Fruit fly (Drosophila melanogaster): ENCODE measurements around the gene CG42853.

The CG42853 gene

dm6 chr3L:18121889-18122288 is at the start of gene CG42853:
Gene CG42853 (minus strand): TSS chr3L:18121989.
- TF ChIP-seq CTCF (optimal IDR thresholded peaks at IDR 0.05) (no peak), CG8478 (optimal IDR thresholded peaks at IDR 0.05) (no peak)

- TF ChIP-seq CTCF (optimal IDR thresholded peaks at IDR 0.05) = no peak
- no peak for TF ChIP-seq CG8478 (optimal IDR thresholded peaks at IDR 0.05)
These were observed 49.3 kb upstream of the CG42853 start for dm6 chr3L:18171093-18171492.

DNA sequence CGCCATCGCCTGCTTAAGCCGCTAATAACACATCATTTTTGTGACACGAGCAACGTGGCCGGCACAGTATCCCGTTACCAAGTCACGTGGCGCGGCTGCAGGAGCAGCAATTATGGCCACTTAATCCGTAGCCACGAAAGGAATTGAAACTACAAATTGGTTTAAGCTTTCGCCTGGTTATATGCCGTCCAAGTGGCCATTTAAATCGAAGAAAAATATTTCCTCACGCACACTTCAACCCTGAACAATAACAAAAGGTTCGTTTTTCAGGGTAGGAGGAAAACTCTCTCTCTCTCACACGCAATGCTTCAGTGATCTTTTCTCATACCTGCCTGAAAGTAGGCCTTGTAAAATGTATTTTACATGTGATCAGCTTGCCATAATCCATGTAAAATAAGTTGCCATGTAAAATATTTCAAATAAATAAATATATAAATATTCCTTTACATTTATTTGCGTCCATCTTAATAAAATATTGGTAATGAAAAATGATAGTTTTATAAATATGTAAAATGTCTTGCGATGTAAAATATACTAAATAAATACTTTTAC is 45.3 kb upstream of the CG42853 start:
- no peak for TF ChIP-seq CG8478 (optimal IDR thresholded peaks at IDR 0.05)
- peak; percentile 48 to 55 for TF ChIP-seq CTCF (optimal IDR thresholded peaks at IDR 0.05)

dm6 chr3L:18164804-18165203 is 43.0 kb upstream of the CG42853 start:
- TF ChIP-seq CTCF (optimal IDR thresholded peaks at IDR 0.05) (no peak), CG8478 (optimal IDR thresholded peaks at IDR 0.05) (no peak)

- TF ChIP-seq CG8478 (optimal IDR thresholded peaks at IDR 0.05) (no peak), CTCF (optimal IDR thresholded peaks at IDR 0.05) (no peak)
These were observed 41.3 kb upstream of the CG42853 start for dm6 chr3L:18163127-18163526.

DNA sequence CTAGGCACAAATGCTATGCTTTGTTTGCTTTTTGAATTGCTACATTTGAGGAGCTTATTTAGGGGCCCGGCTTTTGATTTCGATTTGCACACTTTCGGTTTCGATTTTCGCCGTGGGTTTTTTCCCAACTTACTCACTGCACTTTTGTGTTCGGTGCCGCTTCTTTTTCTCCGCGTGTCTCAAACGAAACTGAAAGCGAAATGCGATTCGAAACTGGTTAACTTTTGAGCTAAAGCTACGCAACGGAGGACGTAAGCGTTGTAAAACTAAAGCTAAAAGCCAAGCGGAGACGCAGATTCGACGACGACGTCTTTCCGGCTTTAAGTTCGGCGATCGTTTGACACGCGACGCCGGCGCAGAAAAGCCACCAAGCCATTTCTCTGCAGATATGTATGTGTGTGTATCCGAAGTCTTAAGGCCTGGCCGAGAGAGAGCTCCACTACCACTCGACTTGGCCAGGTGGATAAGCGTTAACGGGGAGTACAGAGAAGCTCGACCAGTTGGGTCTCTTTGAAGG is 40.4 kb upstream of the CG42853 start, which contains the start of gene CG13699:
Gene CG13699 (minus strand): TSS at position 349 of the 517 bp plus-strand sequence.
- TF ChIP-seq CG8478 (optimal IDR thresholded peaks at IDR 0.05) = no peak
- no peak for TF ChIP-seq CTCF (optimal IDR thresholded peaks at IDR 0.05)

- peak; percentile 65 to 80 for TF ChIP-seq CTCF (optimal IDR thresholded peaks at IDR 0.05)
- TF ChIP-seq CG8478 (optimal IDR thresholded peaks at IDR 0.05) = no peak
These were observed 39.4 kb upstream of the CG42853 start for dm6 chr3L:18161175-18161574.

dm6 chr3L:18154140-18154539 is 32.4 kb upstream of the CG42853 start:
- TF ChIP-seq CTCF (optimal IDR thresholded peaks at IDR 0.05) (peak in 1 of 2 experiments; percentile 37), CG8478 (optimal IDR thresholded peaks at IDR 0.05) (no peak)

DNA sequence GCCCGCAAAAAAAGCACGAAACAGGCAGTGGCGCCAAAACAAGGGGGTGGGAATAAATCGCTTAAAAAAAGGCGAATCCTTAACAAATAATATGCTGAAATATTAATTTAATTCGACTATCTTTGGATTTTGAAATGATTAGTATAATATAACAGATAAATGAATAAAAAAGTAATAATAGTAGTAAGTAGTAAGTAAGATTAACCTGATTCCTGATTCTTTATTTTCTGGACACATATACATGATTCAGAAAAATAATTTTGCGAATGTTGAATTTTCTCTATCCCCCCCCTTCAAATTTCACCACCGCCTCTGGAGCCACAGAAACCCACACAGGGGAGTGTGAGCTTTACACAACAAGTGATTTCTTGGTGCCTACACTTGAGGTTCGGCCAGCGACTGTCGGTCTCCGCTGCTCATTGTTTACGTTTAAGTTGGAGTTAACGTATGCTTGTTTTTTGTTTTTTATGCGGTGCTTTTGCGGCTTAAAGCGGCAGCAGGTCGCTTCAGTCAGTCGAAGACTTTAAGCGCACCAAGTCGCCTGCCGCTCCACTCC is 26.7 kb upstream of the CG42853 start, which contains the start of gene CG7330:
Gene CG7330 (plus strand): TSS at position 506 of the 556 bp plus-strand sequence.
- no peak for TF ChIP-seq CG8478 (optimal IDR thresholded peaks at IDR 0.05)
- TF ChIP-seq CTCF (optimal IDR thresholded peaks at IDR 0.05) = no peak

dm6 chr3L:18147596-18147995 is 25.8 kb upstream of the CG42853 start:
- no peak for TF ChIP-seq CTCF (optimal IDR thresholded peaks at IDR 0.05)
- TF ChIP-seq CG8478 (optimal IDR thresholded peaks at IDR 0.05) = no peak

- no peak for TF ChIP-seq CTCF (optimal IDR thresholded peaks at IDR 0.05)
These were observed 25.0 kb upstream of the CG42853 start for dm6 chr3L:18146833-18147232.

DNA sequence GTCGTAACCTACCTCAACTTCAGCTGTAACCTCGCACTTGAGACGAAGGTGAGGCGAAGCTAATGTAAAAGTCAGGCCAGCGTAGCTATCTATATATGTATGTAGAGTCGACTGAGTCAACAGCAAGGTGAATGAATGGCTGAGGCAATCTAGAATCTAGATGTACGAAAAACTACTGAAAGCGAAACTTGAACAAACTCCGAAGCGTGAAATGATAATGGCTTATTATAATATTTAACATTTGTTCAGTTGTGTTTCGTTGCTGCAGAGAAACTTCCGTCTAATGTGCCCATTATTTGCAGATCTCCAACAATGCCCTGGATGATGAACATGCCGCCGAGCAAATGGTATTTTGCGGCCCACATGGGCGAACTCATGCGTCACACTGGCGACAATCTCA is 22.8 kb upstream of the CG42853 start:
- no peak for TF ChIP-seq CTCF (optimal IDR thresholded peaks at IDR 0.05)
- TF ChIP-seq CG8478 (optimal IDR thresholded peaks at IDR 0.05) = no peak

DNA sequence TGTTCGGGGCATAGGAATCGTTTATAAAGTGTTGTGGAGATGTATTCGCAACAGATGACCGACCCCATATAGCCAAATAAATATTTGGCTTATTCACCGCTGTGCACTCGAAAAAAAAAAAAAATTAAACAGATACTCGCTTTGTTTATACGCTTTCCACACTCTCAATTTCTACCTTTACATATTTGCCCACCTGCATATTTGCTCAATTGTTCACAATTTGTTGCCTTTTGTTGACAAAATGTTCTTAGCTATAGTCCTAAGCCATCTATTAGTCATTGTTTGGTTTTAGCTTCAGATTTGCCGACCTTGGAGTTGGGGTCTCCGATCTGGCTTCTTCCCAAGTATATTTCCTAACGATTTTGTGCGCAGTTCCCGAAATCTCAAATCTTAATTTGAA is 21.2 kb upstream of the CG42853 start:
- no peak for TF ChIP-seq CG8478 (optimal IDR thresholded peaks at IDR 0.05)
- TF ChIP-seq CTCF (optimal IDR thresholded peaks at IDR 0.05) = no peak

DNA sequence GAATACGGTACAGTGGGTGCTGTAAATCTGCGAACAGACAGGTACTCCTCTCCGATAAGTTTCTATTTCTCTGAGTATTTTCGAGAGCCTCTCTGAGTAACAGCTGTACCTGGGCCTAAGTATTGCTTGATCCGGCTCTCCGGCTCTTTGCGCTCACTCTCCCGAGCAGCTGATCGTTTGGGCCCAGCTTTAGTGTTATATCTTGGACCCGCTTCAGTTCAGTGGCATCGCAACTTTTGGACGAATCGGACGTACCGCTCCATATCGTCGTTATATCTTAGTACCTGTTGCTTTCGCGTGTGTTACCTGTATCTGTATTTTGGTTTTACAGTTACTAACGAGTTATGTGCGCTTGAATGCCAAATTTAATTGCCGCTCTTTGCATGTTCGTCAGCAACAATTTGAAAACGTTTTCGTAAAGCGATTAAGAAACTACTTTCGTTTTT is 17.4 kb upstream of the CG42853 start, which contains the start of gene geko:
Gene geko (plus strand): TSS at position 219 of the 446 bp plus-strand sequence.
- TF ChIP-seq CG8478 (optimal IDR thresholded peaks at IDR 0.05) (no peak), CTCF (optimal IDR thresholded peaks at IDR 0.05) (no peak)

dm6 chr3L:18138280-18138679 is 16.5 kb upstream of the CG42853 start:
- TF ChIP-seq CG8478 (optimal IDR thresholded peaks at IDR 0.05) (no peak), CTCF (optimal IDR thresholded peaks at IDR 0.05) (no peak)

dm6 chr3L:18137197-18137596 is 15.4 kb upstream of the CG42853 start:
- no peak for TF ChIP-seq CTCF (optimal IDR thresholded peaks at IDR 0.05)
- TF ChIP-seq CG8478 (optimal IDR thresholded peaks at IDR 0.05) = no peak

All from S2 (cell line).